Fruit fly (Drosophila melanogaster): Measurements from ENCODE around the gene rump.

Gene rump

DNA sequence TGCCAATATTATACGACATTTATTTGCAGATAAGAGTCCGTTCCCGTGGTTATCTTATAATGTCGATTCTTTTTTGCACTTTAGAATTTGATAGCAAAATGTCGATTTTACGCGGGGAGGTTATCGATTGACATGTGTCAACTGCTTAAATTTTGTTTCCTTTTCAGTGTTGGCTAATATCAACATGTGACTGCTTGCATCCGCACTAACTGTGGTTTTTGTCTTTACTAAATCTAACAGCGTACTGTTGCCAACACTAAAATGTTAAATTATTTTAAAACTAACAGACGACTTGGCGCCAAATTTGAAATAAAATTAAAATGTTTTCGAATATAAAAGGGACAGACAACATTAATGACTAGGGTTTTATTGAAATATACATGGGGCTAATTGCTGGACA, 13.4 kb downstream of the rump start (continued):
- TF ChIP-seq CG30020 (tag; optimal IDR thresholded peaks at IDR 0.05) (peak; percentile 2), jumu (GFP tag; optimal IDR thresholded peaks at IDR 0.05) (peak; percentile 81), CG4854 (GFP tag; optimal IDR thresholded peaks at IDR 0.05) (peak; percentile 89), CG8290 (GFP tag; optimal IDR thresholded peaks at IDR 0.05) (peak; percentile 85), CG8290 (tag; optimal IDR thresholded peaks at IDR 0.05) (peak; percentile 25 to 94), CG1602 (GFP tag; optimal IDR thresholded peaks at IDR 0.05) (peak; percentile 58), CG9727 (GFP tag; optimal IDR thresholded peaks at IDR 0.05) (peak; percentile 32), Fer1 (GFP tag; optimal IDR thresholded peaks at IDR 0.05) (peak; percentile 75), row (GFP tag; IDR thresholded peaks at IDR 0.05) (peak; percentile 9; the same call in 1 of the 3 replicates), otp (GFP tag; IDR thresholded peaks at IDR 0.05) (no peak), CG17568 (GFP tag; optimal IDR thresholded peaks at IDR 0.05) (peak; percentile 24), CG12104 (GFP tag; optimal IDR thresholded peaks at IDR 0.05) (no peak), cwo (GFP tag; optimal IDR thresholded peaks at IDR 0.05) (peak; percentile 42), NC2β (GFP tag; optimal IDR thresholded peaks at IDR 0.05) (peak; percentile 57), Oaz (GFP tag; IDR thresholded peaks at IDR 0.05) (no peak), Sry-β (GFP tag; optimal IDR thresholded peaks at IDR 0.05) (no peak), B-H1 (GFP tag; IDR thresholded peaks at IDR 0.05) (no peak), nom (GFP tag; optimal IDR thresholded peaks at IDR 0.05) (peak; percentile 20), bigmax (GFP tag; optimal IDR thresholded peaks at IDR 0.05) (peak; percentile 29), CG9215 (GFP tag; IDR thresholded peaks at IDR 0.05) (peak; percentile 74), CG13775 (GFP tag; optimal IDR thresholded peaks at IDR 0.05) (peak; percentile 89), her (GFP tag; optimal IDR thresholded peaks at IDR 0.05) (peak; percentile 83), fu2 (GFP tag; optimal IDR thresholded peaks at IDR 0.05) (peak; percentile 81), az2 (GFP tag; optimal IDR thresholded peaks at IDR 0.05) (peak; percentile 50), CG11247 (GFP tag; IDR thresholded peaks at IDR 0.05) (peak; percentile 73), CG6654 (GFP tag; optimal IDR thresholded peaks at IDR 0.05) (no peak), CG8089 (GFP tag; optimal IDR thresholded peaks at IDR 0.05) (peak; percentile 28), Bteb2 (GFP tag; optimal IDR thresholded peaks at IDR 0.05) (peak; percentile 81), lmd (GFP tag; IDR thresholded peaks at IDR 0.05) (peak; percentile 61; the same call in 1 of the 2 replicates), Usf (GFP tag; optimal IDR thresholded peaks at IDR 0.05) (peak; percentile 46), CG7839 (tag; optimal IDR thresholded peaks at IDR 0.05) (peak; percentile 62), CG6765 (GFP tag; optimal IDR thresholded peaks at IDR 0.05) (peak; percentile 40), Mes4 (GFP tag; optimal IDR thresholded peaks at IDR 0.05) (peak; percentile 46), Six4 (GFP tag; optimal IDR thresholded peaks at IDR 0.05) (peak; percentile 20), CG16815 (GFP tag; optimal IDR thresholded peaks at IDR 0.05) (peak; percentile 55), nmo (GFP tag; optimal IDR thresholded peaks at IDR 0.05) (peak; percentile 78), CG10543 (GFP tag; optimal IDR thresholded peaks at IDR 0.05) (peak; percentile 53), psq (GFP tag; optimal IDR thresholded peaks at IDR 0.05) (peak; percentile 44), ap (GFP tag; IDR thresholded peaks at IDR 0.05) (no peak), dimm (GFP tag; IDR thresholded peaks at IDR 0.05) (no peak), CG7556 (GFP tag; optimal IDR thresholded peaks at IDR 0.05) (peak; percentile 67), CG16779 (GFP tag; IDR thresholded peaks at IDR 0.05) (peak; percentile 90), Opbp (GFP tag; IDR thresholded peaks at IDR 0.05; ENCODE audit: partially characterized antibody) (peak; percentile 70), TFAM (GFP tag; optimal IDR thresholded peaks at IDR 0.05) (no peak), fd102C (GFP tag; optimal IDR thresholded peaks at IDR 0.05) (no peak), sim (GFP tag; IDR thresholded peaks at IDR 0.05) (no peak), lilli (GFP tag; optimal IDR thresholded peaks at IDR 0.05) (peak; percentile 88), prd (optimal IDR thresholded peaks at IDR 0.05) (no peak), prd (GFP tag; IDR thresholded peaks at IDR 0.05) (peak; percentile 49; the same call in 1 of the 3 replicates), dmrt99B (tag; optimal IDR thresholded peaks at IDR 0.05) (no peak), CG13894 (tag; optimal IDR thresholded peaks at IDR 0.05) (peak; percentile 87), Atf3 (GFP tag; optimal IDR thresholded peaks at IDR 0.05) (peak; percentile 40)
